Worm (Caenorhabditis elegans) whole organism, mixed stage, embryonic: ENCODE results near the gene dbt-1.

Experiments used
- M03D4.4 ChIP-seq: sonication (generic microtip); optimal IDR thresholded peaks from 2 replicates; lab custom pipeline; 2017; ENCODE audit warnings: mild to moderate bottlenecking, missing genetic modification characterization, missing compliant biosample characterization
- bed-3 ChIP-seq: fragments of 200-800 bp; sonication (Bioruptor generic); optimal IDR thresholded peaks from 3 replicates; lab custom pipeline; 2018; ENCODE audit warnings: mild to moderate bottlenecking, missing genetic modification characterization, moderate library complexity, missing compliant biosample characterization
- blmp-1 ChIP-seq: fragments of 150-350 bp; optimal IDR thresholded peaks from 2 replicates; lab custom pipeline; 2014; ENCODE audit warnings: missing biosample characterization, missing genetic modification characterization
- ceh-39 ChIP-seq: fragments of 150-350 bp; optimal IDR thresholded peaks from 2 replicates; lab custom pipeline; 2014; ENCODE audit warnings: missing biosample characterization, missing genetic modification characterization
- ceh-43 ChIP-seq: fragments of 200-800 bp; sonication (Bioruptor generic); optimal IDR thresholded peaks from 2 replicates; lab custom pipeline; 2018; ENCODE audit warnings: mild to moderate bottlenecking, missing genetic modification characterization, moderate library complexity, missing compliant biosample characterization
- ceh-83 ChIP-seq: fragments of 200-800 bp; sonication (Bioruptor generic); optimal IDR thresholded peaks from 2 replicates; lab custom pipeline; 2018; ENCODE audit warnings: mild to moderate bottlenecking, missing genetic modification characterization, missing compliant biosample characterization
- ces-1 ChIP-seq: fragments of 150-350 bp; optimal IDR thresholded peaks from 2 replicates; lab custom pipeline; 2014; ENCODE audit warnings: missing biosample characterization, missing genetic modification reagents, missing genetic modification characterization
- cnd-1 ChIP-seq: fragments of 200-800 bp; sonication (Bioruptor generic); optimal IDR thresholded peaks from 2 replicates; lab custom pipeline; 2018; ENCODE audit warnings: mild to moderate bottlenecking, missing genetic modification characterization, missing compliant biosample characterization
- drap-1 ChIP-seq: fragments of 200-800 bp; sonication (Bioruptor generic); optimal IDR thresholded peaks from 3 replicates; lab custom pipeline; 2018; ENCODE audit warnings: mild to moderate bottlenecking, missing genetic modification characterization, missing compliant biosample characterization
- elt-3 ChIP-seq: fragments of 150-350 bp; optimal IDR thresholded peaks from 2 replicates; lab custom pipeline; 2014; ENCODE audit warnings: missing biosample characterization, missing genetic modification characterization
- flh-1 ChIP-seq: fragments of 200-800 bp; sonication (Bioruptor generic); optimal IDR thresholded peaks from 2 replicates; lab custom pipeline; 2018; ENCODE audit warnings: mild to moderate bottlenecking, missing genetic modification characterization, moderate library complexity, missing compliant biosample characterization
- ham-2 ChIP-seq: fragments of 200-800 bp; sonication (Bioruptor generic); optimal IDR thresholded peaks from 2 replicates; lab custom pipeline; 2018; ENCODE audit warnings: mild to moderate bottlenecking, missing genetic modification characterization, missing compliant biosample characterization
- hlh-1 ChIP-seq: fragments of 150-350 bp; optimal IDR thresholded peaks from 2 replicates; lab custom pipeline; 2014; ENCODE audit warnings: missing biosample characterization, missing genetic modification reagents, missing genetic modification characterization
- lin-13 ChIP-seq: fragments of 150-350 bp; optimal IDR thresholded peaks from 2 replicates; lab custom pipeline; 2014; ENCODE audit warnings: missing biosample characterization, missing genetic modification characterization
- lin-32 ChIP-seq: fragments of 200-800 bp; sonication (Bioruptor generic); optimal IDR thresholded peaks from 2 replicates; lab custom pipeline; 2018; ENCODE audit warnings: mild to moderate bottlenecking, missing genetic modification characterization, missing compliant biosample characterization
- lsy-2 ChIP-seq: fragments of 150-350 bp; optimal IDR thresholded peaks from 2 replicates; lab custom pipeline; 2014; ENCODE audit warnings: missing biosample characterization, missing genetic modification characterization
- mab-5 ChIP-seq: fragments of 150-350 bp; optimal IDR thresholded peaks from 2 replicates; lab custom pipeline; 2014; ENCODE audit warnings: missing biosample characterization, missing genetic modification characterization
- mep-1 ChIP-seq: fragments of 150-350 bp; optimal IDR thresholded peaks from 2 replicates; lab custom pipeline; 2017; ENCODE audit warnings: missing biosample characterization, missing genetic modification reagents, missing genetic modification characterization, inconsistent platforms
- mls-2 ChIP-seq: sonication (generic microtip); optimal IDR thresholded peaks from 2 replicates; lab custom pipeline; 2016; ENCODE audit warnings: mild to moderate bottlenecking, missing genetic modification characterization, moderate library complexity, missing compliant biosample characterization
- nhr-12 ChIP-seq: fragments of 150-350 bp; optimal IDR thresholded peaks from 2 replicates; lab custom pipeline; 2014; ENCODE audit warnings: missing biosample characterization, missing genetic modification characterization
- nhr-2 ChIP-seq: fragments of 150-350 bp; optimal IDR thresholded peaks from 2 replicates; lab custom pipeline; 2014; ENCODE audit warnings: missing biosample characterization, missing genetic modification characterization
- nhr-237 ChIP-seq: fragments of 150-350 bp; optimal IDR thresholded peaks from 2 replicates; lab custom pipeline; 2014; ENCODE audit warnings: missing biosample characterization, missing genetic modification characterization
- nhr-28 ChIP-seq: fragments of 150-350 bp; optimal IDR thresholded peaks from 2 replicates; lab custom pipeline; 2014; ENCODE audit warnings: missing biosample characterization, missing genetic modification characterization
- nhr-76 ChIP-seq: sonication (generic microtip); optimal IDR thresholded peaks from 2 replicates; lab custom pipeline; 2017; ENCODE audit warnings: missing biosample characterization, missing genetic modification characterization
- pha-4 ChIP-seq: fragments of 150-350 bp; optimal IDR thresholded peaks from 2 replicates; lab custom pipeline; 2018; ENCODE audit warnings: missing biosample characterization, missing genetic modification reagents, missing genetic modification characterization
- sem-2 ChIP-seq: fragments of 200-800 bp; sonication (Bioruptor generic); optimal IDR thresholded peaks from 2 replicates; lab custom pipeline; 2018; ENCODE audit warnings: mild to moderate bottlenecking, missing genetic modification characterization, missing compliant biosample characterization
- sptf-1 ChIP-seq: sonication (generic microtip); optimal IDR thresholded peaks from 2 replicates; lab custom pipeline; 2017; ENCODE audit warnings: mild to moderate bottlenecking, missing genetic modification characterization, moderate library complexity, missing compliant biosample characterization
- tbx-8 ChIP-seq: fragments of 200-800 bp; sonication (Bioruptor generic); optimal IDR thresholded peaks from 2 replicates; lab custom pipeline; 2018; ENCODE audit warnings: mild to moderate bottlenecking, missing genetic modification characterization, moderate library complexity, missing compliant biosample characterization
- unc-120 ChIP-seq: sonication (generic microtip); optimal IDR thresholded peaks from 2 replicates; lab custom pipeline; 2017; ENCODE audit warnings: missing genetic modification characterization, missing compliant biosample characterization; ENCODE audit not compliant: poor library complexity, severe bottlenecking
- unc-39 ChIP-seq: fragments of 150-350 bp; optimal IDR thresholded peaks from 2 replicates; lab custom pipeline; 2014; ENCODE audit warnings: missing biosample characterization, missing genetic modification characterization
- unc-62 ChIP-seq: fragments of 150-350 bp; optimal IDR thresholded peaks from 2 replicates; lab custom pipeline; 2014; ENCODE audit warnings: missing biosample characterization, missing genetic modification reagents, missing genetic modification characterization
- zip-8 ChIP-seq: fragments of 150-350 bp; optimal IDR thresholded peaks from 2 replicates; lab custom pipeline; 2014; ENCODE audit warnings: missing biosample characterization, missing genetic modification characterization
- ztf-11 ChIP-seq: fragments of 150-350 bp; optimal IDR thresholded peaks from 2 replicates; lab custom pipeline; 2014; ENCODE audit warnings: missing biosample characterization, missing genetic modification characterization

dbt-1 gene

DNA sequence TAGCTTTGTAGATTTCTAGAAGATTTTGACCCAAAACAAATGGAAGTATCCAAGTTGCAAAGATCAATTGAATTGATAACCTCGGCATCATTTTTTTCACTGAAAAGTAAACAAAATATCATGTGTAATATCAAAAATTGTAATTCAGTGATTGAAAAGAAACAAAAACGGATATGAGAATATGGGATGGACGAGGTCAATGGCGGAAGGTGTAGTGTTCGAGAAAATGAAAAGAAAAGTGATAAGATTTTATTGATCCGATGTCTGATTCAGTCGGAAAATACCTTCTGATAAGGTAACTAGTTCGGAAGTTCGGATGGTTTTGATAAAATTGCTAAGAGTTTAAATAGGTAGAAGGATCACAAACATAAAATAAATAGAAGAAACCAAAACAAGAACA, 6.9 kb downstream of the dbt-1 start, which contains the start of gene ZK669.2:
Gene ZK669.2, minus strand, starts transcription at position 101 of the 400 bp plus-strand sequence.
- no peak for TF ChIP-seq nhr-28 (tag; lab: Kevin White, UChicago)
- no peak for TF ChIP-seq ceh-43 (GFP tag; lab: Kevin White, UChicago)
- no peak for TF ChIP-seq mab-5 (tag; lab: Kevin White, UChicago)
- no peak for TF ChIP-seq ces-1 (GFP tag; lab: Kevin White, UChicago)
- no peak for TF ChIP-seq lsy-2 (tag; lab: Kevin White, UChicago)
- no peak for TF ChIP-seq lin-13 (tag; lab: Kevin White, UChicago)
- no peak for TF ChIP-seq unc-39 (tag; lab: Kevin White, UChicago)
- no peak for TF ChIP-seq nhr-12 (tag; lab: Kevin White, UChicago)
- TF ChIP-seq mep-1 (tag; lab: Kevin White, UChicago), result no peak
- TF ChIP-seq hlh-1 (tag; lab: Kevin White, UChicago), result no peak
- no peak for TF ChIP-seq bed-3 (GFP tag; lab: Kevin White, UChicago)
- no peak for TF ChIP-seq ztf-11 (tag; lab: Kevin White, UChicago)
- no peak for TF ChIP-seq nhr-237 (tag; lab: Kevin White, UChicago)
- TF ChIP-seq M03D4.4, result no peak
- no peak for TF ChIP-seq unc-120 (tag; lab: Kevin White, UChicago)
- no peak for TF ChIP-seq sptf-1 (tag; lab: Kevin White, UChicago)
- no peak for TF ChIP-seq blmp-1 (tag; lab: Kevin White, UChicago)
- TF ChIP-seq mls-2, result no peak
- TF ChIP-seq nhr-2 (tag; lab: Kevin White, UChicago), result no peak
- no peak for TF ChIP-seq pha-4
- TF ChIP-seq, all 35 proteins: peak for 0

DNA sequence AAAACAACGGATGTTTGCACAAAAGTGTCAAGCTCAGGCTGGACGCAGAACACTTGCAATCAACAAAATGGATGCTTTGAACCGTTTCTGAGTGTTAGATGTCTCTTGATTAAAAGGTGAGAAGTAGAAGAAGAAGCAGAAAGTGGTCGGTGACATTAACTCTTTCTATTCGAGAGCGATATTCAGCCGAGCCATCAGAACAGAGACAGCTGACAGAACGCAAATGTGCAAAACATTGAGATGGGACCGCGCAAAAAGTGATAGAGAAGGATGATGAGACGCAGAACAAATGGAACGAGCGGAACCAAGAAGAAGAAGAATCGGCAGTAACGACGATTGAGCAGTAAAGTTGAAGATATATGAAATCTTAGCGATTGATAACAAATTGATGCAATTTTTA, 9.4 kb downstream of the dbt-1 start:
- TF ChIP-seq bed-3 (GFP tag; lab: Kevin White, UChicago) (no peak), nhr-237 (tag; lab: Kevin White, UChicago) (no peak), tbx-8 (GFP tag; lab: Kevin White, UChicago) (no peak), unc-62 (GFP tag; lab: Kevin White, UChicago) (peak; percentile 7), lin-32 (no peak), ztf-11 (tag; lab: Kevin White, UChicago) (no peak), mep-1 (tag; lab: Kevin White, UChicago) (no peak), cnd-1 (no peak), sptf-1 (tag; lab: Kevin White, UChicago) (no peak), unc-120 (tag; lab: Kevin White, UChicago) (peak; percentile 23), lsy-2 (tag; lab: Kevin White, UChicago) (no peak), hlh-1 (tag; lab: Kevin White, UChicago) (peak; percentile 97), blmp-1 (tag; lab: Kevin White, UChicago) (no peak), nhr-28 (tag; lab: Kevin White, UChicago) (no peak), ceh-83 (GFP tag; lab: Kevin White, UChicago) (no peak), M03D4.4 (no peak), ceh-39 (tag; lab: Kevin White, UChicago) (no peak), drap-1 (GFP tag; lab: Kevin White, UChicago) (no peak), flh-1 (GFP tag; lab: Kevin White, UChicago) (no peak), unc-39 (tag; lab: Kevin White, UChicago) (no peak), nhr-12 (tag; lab: Kevin White, UChicago) (no peak), nhr-76 (no peak), zip-8 (tag; lab: Kevin White, UChicago) (no peak)

DNA sequence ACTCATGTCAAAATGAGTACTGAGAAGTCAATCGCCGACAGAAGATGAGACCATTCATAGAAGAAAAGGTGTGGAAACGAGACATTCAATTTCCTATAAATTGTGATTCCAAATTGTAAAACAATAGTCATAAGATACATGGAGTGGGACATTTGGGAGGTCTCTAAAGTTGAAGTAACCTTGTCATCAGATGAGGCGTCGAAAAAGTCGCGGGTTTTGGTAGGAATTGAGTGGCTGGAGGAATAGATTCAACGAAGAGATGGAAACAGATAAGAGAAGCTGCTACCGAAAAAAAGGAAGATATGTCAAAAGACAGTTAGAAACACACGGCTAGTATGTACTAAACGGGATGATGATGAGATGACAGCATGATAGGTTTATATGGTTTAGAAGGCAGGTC, 14.3 kb downstream of the dbt-1 start:
- TF ChIP-seq sptf-1 (tag; lab: Kevin White, UChicago), result no peak
- no peak for TF ChIP-seq unc-120 (tag; lab: Kevin White, UChicago)
- no peak for TF ChIP-seq nhr-237 (tag; lab: Kevin White, UChicago)
- no peak for TF ChIP-seq mab-5 (tag; lab: Kevin White, UChicago)
- no peak for TF ChIP-seq ztf-11 (tag; lab: Kevin White, UChicago)
- TF ChIP-seq ham-2 (GFP tag; lab: Kevin White, UChicago), result no peak
- TF ChIP-seq nhr-28 (tag; lab: Kevin White, UChicago), result no peak
- no peak for TF ChIP-seq unc-62 (GFP tag; lab: Kevin White, UChicago)
- TF ChIP-seq nhr-76, result no peak
- TF ChIP-seq nhr-12 (tag; lab: Kevin White, UChicago), result no peak
- no peak for TF ChIP-seq mls-2
- no peak for TF ChIP-seq elt-3 (tag; lab: Kevin White, UChicago)
- TF ChIP-seq unc-39 (tag; lab: Kevin White, UChicago), result no peak
- no peak for TF ChIP-seq lsy-2 (tag; lab: Kevin White, UChicago)
- no peak for TF ChIP-seq bed-3 (GFP tag; lab: Kevin White, UChicago)
- no peak for TF ChIP-seq pha-4
- TF ChIP-seq sem-2 (GFP tag; lab: Kevin White, UChicago), result no peak
- TF ChIP-seq, all 35 proteins: peak for 0
